Fruit fly (Drosophila melanogaster) whole organism, embryonic: Measurements from ENCODE around the gene Sec23.

Experiments
- CG1024 ChIP-seq: fragments of 200-800 bp; sonication (Bioruptor generic); IDR thresholded peaks from 2 replicates; pipeline ENCODE4 v1.3.6; 2022; ENCODE audit warnings: missing biosample characterization, missing genetic modification characterization
- CG10959 ChIP-seq: fragments of 200-800 bp; sonication (Bioruptor generic); IDR thresholded peaks from 2 replicates; pipeline ENCODE4 v1.3.6; 2022; ENCODE audit warnings: missing biosample characterization, missing genetic modification characterization
- CG13287 ChIP-seq: fragments of 200-800 bp; sonication (Bioruptor generic); IDR thresholded peaks from 2 replicates; pipeline ENCODE4 v1.3.6; 2022; ENCODE audit warnings: missing biosample characterization, missing genetic modification characterization; ENCODE audit not compliant: partially characterized antibody
- CG13624 ChIP-seq: fragments of 200-800 bp; sonication (Bioruptor generic); optimal IDR thresholded peaks from 2 replicates; lab custom pipeline; 2016; ENCODE audit warnings: missing biosample characterization, missing genetic modification characterization
- CG15601 ChIP-seq: fragments of 200-800 bp; sonication (Bioruptor generic); optimal IDR thresholded peaks from 3 replicates; lab custom pipeline; 2019; ENCODE audit warnings: missing biosample characterization, mild to moderate bottlenecking, missing genetic modification characterization, moderate library complexity
- CG16779 ChIP-seq: fragments of 200-800 bp; sonication (Bioruptor generic); IDR thresholded peaks from 2 replicates; pipeline ENCODE4 v1.3.6; 2022; ENCODE audit warnings: missing biosample characterization, missing genetic modification characterization
- CG16815 ChIP-seq: fragments of 200-800 bp; sonication (Bioruptor generic); optimal IDR thresholded peaks from 3 replicates; lab custom pipeline; 2017; ENCODE audit warnings: missing biosample characterization, mild to moderate bottlenecking, missing genetic modification characterization
- CG17568 ChIP-seq: fragments of 200-800 bp; sonication (Bioruptor generic); optimal IDR thresholded peaks from 2 replicates; lab custom pipeline; 2018; ENCODE audit warnings: missing biosample characterization, mild to moderate bottlenecking, missing genetic modification characterization, moderate library complexity
- CG1832 ChIP-seq: fragments of 200-800 bp; sonication (Bioruptor generic); optimal IDR thresholded peaks from 2 replicates; lab custom pipeline; 2017; ENCODE audit warnings: missing biosample characterization, mild to moderate bottlenecking, missing genetic modification characterization, inconsistent platforms
- CG2116 ChIP-seq: fragments of 200-800 bp; sonication (Bioruptor generic); optimal IDR thresholded peaks from 3 replicates; lab custom pipeline; 2018; ENCODE audit warnings: missing biosample characterization, mild to moderate bottlenecking, missing genetic modification characterization
- CG3281 ChIP-seq: fragments of 200-800 bp; sonication (Bioruptor generic); optimal IDR thresholded peaks from 3 replicates; lab custom pipeline; 2017; ENCODE audit warnings: missing biosample characterization, mild to moderate bottlenecking, missing genetic modification characterization
- CG3726 ChIP-seq: fragments of 200-800 bp; sonication (Bioruptor generic); IDR thresholded peaks from 3 replicates; pipeline ENCODE4, ENCODE4 v1.3.6; 2022; ENCODE audit warnings: missing biosample characterization, missing genetic modification characterization
- CG4424 ChIP-seq: fragments of 200-800 bp; sonication (Bioruptor generic); optimal IDR thresholded peaks from 3 replicates; lab custom pipeline; 2016; ENCODE audit warnings: missing biosample characterization, missing genetic modification characterization
- CG4854 ChIP-seq: fragments of 200-800 bp; sonication (Bioruptor generic); optimal IDR thresholded peaks from 2 replicates; lab custom pipeline; 2016; ENCODE audit warnings: missing biosample characterization, missing genetic modification characterization, inconsistent platforms
- CG5953 ChIP-seq: fragments of 200-800 bp; sonication (Bioruptor generic); IDR thresholded peaks from 2 replicates; pipeline ENCODE4 v1.3.6; 2022; ENCODE audit warnings: missing biosample characterization, missing genetic modification characterization
- CG6272 ChIP-seq: fragments of 200-800 bp; sonication (Bioruptor generic); IDR thresholded peaks from 2 replicates; pipeline ENCODE4 v1.3.6; 2022; ENCODE audit warnings: missing biosample characterization, missing genetic modification characterization
- CG7372 ChIP-seq: fragments of 200-800 bp; sonication (Bioruptor generic); IDR thresholded peaks from 2 replicates; pipeline ENCODE4 v1.3.6; 2022; ENCODE audit warnings: missing biosample characterization, missing genetic modification characterization
- CG8281 ChIP-seq: fragments of 200-800 bp; sonication (Bioruptor generic); optimal IDR thresholded peaks from 2 replicates; lab custom pipeline; 2018; ENCODE audit warnings: missing biosample characterization, mild to moderate bottlenecking, missing genetic modification characterization, moderate library complexity
- D ChIP-seq, 2 experiments: fragments of 200-800 bp in 1 of 2; fragments of >200 bp in 1 of 2; sonication (Bioruptor generic) in 1 of 2; optimal IDR thresholded peaks; 2 replicates in 1 of 2; 3 replicates in 1 of 2; lab custom pipeline; 2017; ENCODE audit warnings: mild to moderate bottlenecking in 1 of 2, missing biosample characterization in 1 of 2, missing genetic modification characterization in 1 of 2, missing genetic modification reagents in 1 of 2
- Dip2 ChIP-seq: fragments of 200-800 bp; sonication (Bioruptor generic); IDR thresholded peaks from 2 replicates; pipeline ENCODE4 v1.3.6; 2022; ENCODE audit warnings: missing biosample characterization, missing genetic modification characterization
- Ets65A ChIP-seq: fragments of 200-800 bp; sonication (Bioruptor generic); peaks from one replicate; lab custom pipeline; 2016; ENCODE audit warnings: missing biosample characterization, missing genetic modification characterization
- Hr78 ChIP-seq, 2 experiments: fragments of 200-800 bp in 1 of 2; fragments of >200 bp in 1 of 2; sonication (Bioruptor generic) in 1 of 2; optimal IDR thresholded peaks; 2 replicates each; lab custom pipeline; 2017 to 2019; ENCODE audit warnings: missing biosample characterization in 2 of 2, missing genetic modification characterization in 2 of 2, mild to moderate bottlenecking in 1 of 2, moderate library complexity in 1 of 2
- Myb ChIP-seq: fragments of 200-800 bp; sonication (Bioruptor generic); optimal IDR thresholded peaks from 2 replicates; lab custom pipeline; 2016; ENCODE audit warnings: missing biosample characterization, missing genetic modification characterization
- Nf-YC ChIP-seq: fragments of 200-800 bp; optimal IDR thresholded peaks from 3 replicates; lab custom pipeline; 2019; ENCODE audit warnings: missing biosample characterization, mild to moderate bottlenecking, missing genetic modification characterization, moderate library complexity
- Opbp ChIP-seq: fragments of 200-800 bp; sonication (Bioruptor generic); IDR thresholded peaks from 3 replicates; pipeline ENCODE4 v1.3.6; 2022; ENCODE audit warnings: missing biosample characterization, missing genetic modification characterization; ENCODE audit not compliant: partially characterized antibody
- Ssrp ChIP-seq: fragments of 200-800 bp; sonication (Bioruptor generic); optimal IDR thresholded peaks from 2 replicates; lab custom pipeline; 2018; ENCODE audit warnings: missing biosample characterization, mild to moderate bottlenecking, missing genetic modification characterization, moderate library complexity
- al ChIP-seq: fragments of 200-800 bp; sonication (Bioruptor generic); IDR thresholded peaks from 2 replicates; pipeline ENCODE4 v1.3.6; 2022; ENCODE audit warnings: missing biosample characterization, missing genetic modification characterization
- az2 ChIP-seq: fragments of 200-800 bp; sonication (Bioruptor generic); optimal IDR thresholded peaks from 3 replicates; lab custom pipeline; 2016; ENCODE audit warnings: missing biosample characterization, missing genetic modification characterization
- bab2 ChIP-seq: fragments of 200-800 bp; sonication (Bioruptor generic); optimal IDR thresholded peaks from 2 replicates; lab custom pipeline; 2016; ENCODE audit warnings: missing biosample characterization, missing genetic modification characterization
- bigmax ChIP-seq: fragments of 200-800 bp; sonication (Bioruptor generic); optimal IDR thresholded peaks from 2 replicates; lab custom pipeline; 2018; ENCODE audit warnings: missing biosample characterization, mild to moderate bottlenecking, missing genetic modification characterization
- cad ChIP-seq: fragments of >200 bp; optimal IDR thresholded peaks from 2 replicates; lab custom pipeline; 2017; ENCODE audit warnings: missing biosample characterization, missing genetic modification characterization
- cg ChIP-seq: fragments of 200-800 bp; sonication (Bioruptor generic); optimal IDR thresholded peaks from 3 replicates; lab custom pipeline; 2019; ENCODE audit warnings: missing biosample characterization, mild to moderate bottlenecking, missing genetic modification characterization, moderate library complexity
- chm ChIP-seq: fragments of 200-800 bp; sonication (Bioruptor generic); IDR thresholded peaks from 2 replicates; pipeline ENCODE4 v1.3.6; 2022; ENCODE audit warnings: missing biosample characterization, missing genetic modification characterization
- chn ChIP-seq: fragments of 200-800 bp; sonication (Bioruptor generic); optimal IDR thresholded peaks from 2 replicates; lab custom pipeline; 2016; ENCODE audit warnings: missing biosample characterization, missing genetic modification characterization
- crp ChIP-seq, 2 experiments: fragments of 200-800 bp; sonication (Bioruptor generic); optimal IDR thresholded peaks; 2 replicates in 1 of 2; 3 replicates in 1 of 2; lab custom pipeline; 2017; ENCODE audit warnings: missing biosample characterization in 2 of 2, missing genetic modification characterization in 2 of 2, mild to moderate bottlenecking in 1 of 2, moderate library complexity in 1 of 2
- dmrt11E ChIP-seq: fragments of 200-800 bp; sonication (Bioruptor generic); optimal IDR thresholded peaks from 3 replicates; lab custom pipeline; 2018; ENCODE audit warnings: missing biosample characterization, mild to moderate bottlenecking, missing genetic modification characterization, moderate library complexity
- fd64A ChIP-seq: fragments of 200-800 bp; sonication (Bioruptor generic); optimal IDR thresholded peaks from 3 replicates; lab custom pipeline; 2018; ENCODE audit warnings: missing biosample characterization, mild to moderate bottlenecking, missing genetic modification characterization
- ftz-f1 ChIP-seq: fragments of 200-800 bp; sonication (Bioruptor generic); optimal IDR thresholded peaks from 2 replicates; lab custom pipeline; 2016; ENCODE audit warnings: missing biosample characterization, missing genetic modification characterization
- gce ChIP-seq: fragments of 200-800 bp; sonication (Bioruptor generic); IDR thresholded peaks from 3 replicates; pipeline ENCODE4 v1.3.6; 2022; ENCODE audit warnings: missing biosample characterization, missing genetic modification characterization
- her ChIP-seq: fragments of 200-800 bp; sonication (Bioruptor generic); optimal IDR thresholded peaks from 2 replicates; lab custom pipeline; 2016; ENCODE audit warnings: missing biosample characterization, missing genetic modification characterization
- jing ChIP-seq: fragments of 200-800 bp; sonication (Bioruptor generic); optimal IDR thresholded peaks from 2 replicates; lab custom pipeline; 2018; ENCODE audit warnings: missing biosample characterization, mild to moderate bottlenecking, missing genetic modification characterization
- jumu ChIP-seq: fragments of 200-800 bp; sonication (Bioruptor generic); optimal IDR thresholded peaks from 3 replicates; lab custom pipeline; 2016; ENCODE audit warnings: missing biosample characterization, missing genetic modification characterization
- ken ChIP-seq: fragments of 200-800 bp; sonication (Bioruptor generic); IDR thresholded peaks from 3 replicates; pipeline ENCODE4 v1.3.6; 2022; ENCODE audit warnings: missing biosample characterization, missing genetic modification characterization
- pb ChIP-seq: fragments of 200-800 bp; sonication (Bioruptor generic); optimal IDR thresholded peaks from 3 replicates; lab custom pipeline; 2016; ENCODE audit warnings: missing biosample characterization, missing genetic modification characterization
- prd ChIP-seq, 3 experiments: fragments of >200 bp in 2 of 3; fragments of 200-800 bp in 1 of 3; sonication (Bioruptor generic) in 1 of 3; optimal IDR thresholded peaks in 2 of 3; IDR thresholded peaks in 1 of 3; 2 replicates in 2 of 3; 3 replicates in 1 of 3; pipeline versions ENCODE4 v1.3.6 to Lab custom; 2017 to 2022; ENCODE audit warnings: missing biosample characterization in 1 of 3, missing genetic modification characterization in 1 of 3
- row ChIP-seq: fragments of 200-800 bp; sonication (Bioruptor generic); IDR thresholded peaks from 3 replicates; pipeline ENCODE4 v1.3.6; 2022; ENCODE audit warnings: missing biosample characterization, missing genetic modification characterization
- sens ChIP-seq: fragments of 200-800 bp; sonication (Bioruptor generic); peaks from one replicate; lab custom pipeline; 2016; ENCODE audit warnings: missing biosample characterization, missing genetic modification characterization
- tgo ChIP-seq: fragments of 200-800 bp; sonication (Bioruptor generic); IDR thresholded peaks from 3 replicates; pipeline ENCODE4 v1.3.6; 2022; ENCODE audit warnings: missing biosample characterization, missing genetic modification characterization
- zfh1 ChIP-seq: fragments of 200-800 bp; sonication (Bioruptor generic); IDR thresholded peaks from 3 replicates; pipeline ENCODE4 v1.3.6; 2022; ENCODE audit warnings: missing biosample characterization, missing genetic modification characterization

The Sec23 gene

DNA sequence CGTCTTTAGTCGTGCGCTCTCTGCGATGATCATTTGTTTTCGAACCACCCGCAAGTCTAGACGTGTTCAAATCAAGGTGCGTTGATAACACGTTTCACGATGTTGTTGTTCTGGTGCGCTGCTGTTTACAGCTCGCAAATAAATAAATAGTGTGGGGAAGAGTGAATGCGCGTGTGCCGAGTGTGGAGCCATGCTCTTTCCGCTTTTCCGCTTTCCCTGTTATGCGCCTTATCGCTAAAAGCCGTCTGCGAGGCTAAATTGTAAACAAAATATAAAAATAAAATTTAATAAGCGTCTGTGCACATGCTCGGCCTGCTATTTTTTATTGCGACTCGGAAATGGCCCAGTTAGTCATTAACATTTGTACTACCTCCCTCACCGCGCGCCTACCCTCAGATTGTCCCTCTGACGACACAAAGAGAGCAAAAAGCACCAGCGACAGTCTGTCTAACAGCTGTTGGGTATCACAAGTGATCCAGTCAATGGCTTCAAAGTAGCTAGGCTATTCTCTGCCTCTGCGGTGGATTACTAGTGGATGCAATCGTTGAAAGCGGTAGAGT, 23.9 kb downstream of the Sec23 start (continued):
- no peak for TF ChIP-seq CG5953
- peak; percentile 82 for TF ChIP-seq her (GFP tag; lab: Kevin White, UChicago)
- no peak for TF ChIP-seq tgo (GFP tag; lab: Robert Waterston, UW)
- peak; percentile 71 for TF ChIP-seq ftz-f1
- peak; percentile 67 for TF ChIP-seq CG2116
- TF ChIP-seq CG15601 (tag; lab: Kevin White, UChicago): peak; percentile 94
- TF ChIP-seq CG13624 (GFP tag; lab: Kevin White, UChicago): peak; percentile 71
- peak; percentile 44 for TF ChIP-seq CG4854 (GFP tag; lab: Kevin White, UChicago)
- TF ChIP-seq cad (GFP tag; lab: Kevin White, UChicago): no peak
- TF ChIP-seq Opbp (GFP tag; lab: Robert Waterston, UW): no peak
- TF ChIP-seq Ets65A: peak; percentile 79
- TF ChIP-seq bigmax (GFP tag; lab: Kevin White, UChicago): peak; percentile 70
- TF ChIP-seq jing (GFP tag; lab: Kevin White, UChicago): no peak
- TF ChIP-seq CG3281 (GFP tag; lab: Kevin White, UChicago): peak; percentile 86
- peak; percentile 42 for TF ChIP-seq CG4424 (GFP tag; lab: Kevin White, UChicago)
- TF ChIP-seq prd (optimal IDR thresholded peaks at IDR 0.05; lab: Kevin White, UChicago): no peak
- TF ChIP-seq prd (GFP tag; IDR thresholded peaks at IDR 0.05; lab: Robert Waterston, UW): peak; percentile 42; the same call in 2 of the 3 replicates
- no peak for TF ChIP-seq D (optimal IDR thresholded peaks at IDR 0.05; lab: Kevin White, UChicago)
- TF ChIP-seq D (GFP tag; optimal IDR thresholded peaks at IDR 0.05; lab: Kevin White, UChicago): peak; percentile 74
- peak; percentile 4 for TF ChIP-seq pb
- TF ChIP-seq row: no peak
- no peak for TF ChIP-seq CG16815
- TF ChIP-seq al (GFP tag; lab: Robert Waterston, UW): no peak
- TF ChIP-seq gce (GFP tag; lab: Robert Waterston, UW): peak; percentile 74; the same call in 2 of the 3 replicates
- no peak for TF ChIP-seq Ssrp (tag; lab: Kevin White, UChicago)
- TF ChIP-seq CG16779 (GFP tag; lab: Robert Waterston, UW): no peak
- TF ChIP-seq bab2: peak; percentile 77
- TF ChIP-seq zfh1 (GFP tag; lab: Robert Waterston, UW): no peak
- TF ChIP-seq fd64A (GFP tag; lab: Kevin White, UChicago): peak; percentile 96
- no peak for TF ChIP-seq Dip2 (GFP tag; lab: Robert Waterston, UW)
- TF ChIP-seq cg: peak; percentile 23
- peak; percentile 50 for TF ChIP-seq dmrt11E
- TF ChIP-seq CG7372: 0 out of 2 replicates have a peak, but pooled peaks have one; percentile 33
- TF ChIP-seq chn (GFP tag; lab: Kevin White, UChicago): peak; percentile 39
- peak; percentile 26; the same call in 1 of the 2 replicates for TF ChIP-seq CG13287 (GFP tag; lab: Robert Waterston, UW)
- TF ChIP-seq CG17568: peak; percentile 93
- TF ChIP-seq CG1832 (GFP tag; lab: Kevin White, UChicago): no peak
- no peak for TF ChIP-seq az2 (GFP tag; lab: Kevin White, UChicago)
- no peak for TF ChIP-seq CG3726 (GFP tag; lab: Robert Waterston, UW)
- TF ChIP-seq CG10959 (GFP tag; lab: Robert Waterston, UW): no peak
- TF ChIP-seq Myb: peak; percentile 19
- TF ChIP-seq ken: 0 out of 3 replicates have a peak, but pooled peaks have one; percentile 49
- TF ChIP-seq Nf-YC (tag; lab: Kevin White, UChicago): no peak
- TF ChIP-seq CG8281 (tag; lab: Kevin White, UChicago): peak; percentile 62
- no peak for TF ChIP-seq jumu (GFP tag; lab: Kevin White, UChicago)
- TF ChIP-seq crp (GFP tag; optimal IDR thresholded peaks at IDR 0.05; lab: Kevin White, UChicago): peak in 1 of 2 experiments; percentile 52
- peak; percentile 78 for TF ChIP-seq chm (GFP tag; lab: Robert Waterston, UW)
- TF ChIP-seq Hr78 (GFP tag; optimal IDR thresholded peaks at IDR 0.05; lab: Kevin White, UChicago): peak in 1 of 2 experiments; percentile 5
- TF ChIP-seq CG6272 (GFP tag; lab: Robert Waterston, UW): no peak
- TF ChIP-seq CG1024 (GFP tag; lab: Robert Waterston, UW): peak; percentile 52; the same call in 1 of the 2 replicates
- TF ChIP-seq sens (GFP tag; lab: Kevin White, UChicago): peak; percentile 95
